Worm (Caenorhabditis elegans): ENCODE data around the gene syx-18.

- TF ChIP-seq unc-62 (GFP tag; optimal IDR thresholded peaks at IDR 0.05) = no peak
- TF ChIP-seq zip-8 (tag; optimal IDR thresholded peaks at IDR 0.05) = no peak
- no peak for TF ChIP-seq bed-3 (GFP tag; optimal IDR thresholded peaks at IDR 0.05)
Measured at ce11 chrV:6606197-6606596, 49.1 kb downstream of the syx-18 start.

All from whole organism, mixed stage, embryonic.